Fruit fly (Drosophila melanogaster): ENCODE results near the gene Spn77Bc.
A peak's percentile ranks its signal among the peaks of the same experiment; 100 is the strongest.

Spn77Bc gene

DNA sequence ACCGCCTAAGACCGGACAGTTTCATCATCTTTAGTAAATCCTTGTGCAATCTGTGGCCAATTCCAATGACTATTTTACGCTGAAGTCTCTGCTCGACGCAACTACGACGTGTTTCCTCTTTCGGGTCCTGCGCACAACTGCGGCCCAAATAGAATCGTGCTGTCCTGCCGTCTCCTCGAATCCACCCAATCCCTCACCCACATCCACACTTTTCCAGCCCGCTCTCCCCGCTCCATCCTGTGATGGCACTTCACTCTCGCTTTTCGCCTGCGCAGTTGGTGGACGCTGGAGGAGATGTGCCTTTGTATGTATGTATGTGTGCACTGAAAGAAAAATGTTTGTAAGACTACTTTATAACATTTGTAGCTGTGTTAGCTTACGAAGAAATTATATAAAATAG lies 36.3 kb upstream of the Spn77Bc start, which contains the start of gene CG32225:
Gene CG32225, minus strand, starts transcription at position 142 of the 400 bp plus-strand sequence.
- TF ChIP-seq sv (GFP tag; optimal IDR thresholded peaks at IDR 0.05), result no peak
- no peak for TF ChIP-seq brk (GFP tag; optimal IDR thresholded peaks at IDR 0.05)
- no peak for TF ChIP-seq ey (GFP tag; optimal IDR thresholded peaks at IDR 0.05)
- no peak for TF ChIP-seq pan (optimal IDR thresholded peaks at IDR 0.05)
- TF ChIP-seq Jra (GFP tag; optimal IDR thresholded peaks at IDR 0.05), result no peak
- no peak for TF ChIP-seq Rel (GFP tag; optimal IDR thresholded peaks at IDR 0.05)
- TF ChIP-seq Rel (tag; optimal IDR thresholded peaks at IDR 0.05), result no peak
- TF ChIP-seq sage (GFP tag; optimal IDR thresholded peaks at IDR 0.05), result no peak
- TF ChIP-seq Dif (GFP tag; optimal IDR thresholded peaks at IDR 0.05; ENCODE audit: partially characterized antibody), result no peak
- TF ChIP-seq HLH106 (tag; optimal IDR thresholded peaks at IDR 0.05), result no peak
- TF ChIP-seq CrebA (GFP tag; optimal IDR thresholded peaks at IDR 0.05; ENCODE audit: borderline replicate concordance), result no peak
- TF ChIP-seq Vsx2 (GFP tag; optimal IDR thresholded peaks at IDR 0.05; ENCODE audit: partially characterized antibody), result no peak
- no peak for TF ChIP-seq tai (GFP tag; optimal IDR thresholded peaks at IDR 0.05)
- TF ChIP-seq N (GFP tag; optimal IDR thresholded peaks at IDR 0.05), result no peak
- TF ChIP-seq h (GFP tag; optimal IDR thresholded peaks at IDR 0.05), result no peak

DNA sequence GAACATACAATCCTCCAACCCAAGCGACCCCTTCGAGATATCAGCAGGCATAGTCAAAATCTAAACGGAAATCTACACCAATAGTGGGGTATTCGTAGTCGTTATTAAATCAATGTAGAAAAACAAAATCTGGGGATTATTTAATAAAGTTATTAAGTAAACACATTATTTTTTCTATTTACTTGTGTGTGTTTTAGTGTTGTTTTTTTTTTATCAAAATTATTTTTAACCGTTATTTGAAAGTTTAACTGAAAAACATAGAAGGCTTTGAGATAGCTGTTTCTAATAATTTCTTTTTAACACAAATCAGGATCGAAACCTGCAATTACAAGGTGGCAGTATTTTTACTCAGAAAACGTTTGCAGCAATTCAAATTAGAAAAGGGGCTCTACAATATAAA lies 33.1 kb upstream of the Spn77Bc start, which contains the start of gene polo:
Gene polo, plus strand, starts transcription at position 301 of the 400 bp plus-strand sequence.
- TF ChIP-seq Dfd (GFP tag; optimal IDR thresholded peaks at IDR 0.05), result no peak
- no peak for TF ChIP-seq Rel (GFP tag; optimal IDR thresholded peaks at IDR 0.05)
- no peak for TF ChIP-seq Rel (tag; optimal IDR thresholded peaks at IDR 0.05)
- no peak for TF ChIP-seq br (GFP tag; optimal IDR thresholded peaks at IDR 0.05)
- no peak for TF ChIP-seq jim (GFP tag; optimal IDR thresholded peaks at IDR 0.05)
- TF ChIP-seq foxo (GFP tag; optimal IDR thresholded peaks at IDR 0.05), result no peak
- TF ChIP-seq dl (GFP tag; optimal IDR thresholded peaks at IDR 0.05; ENCODE audit: insufficient read depth in 1 of 2, partially characterized antibody in 2 of 2), result no peak

DNA sequence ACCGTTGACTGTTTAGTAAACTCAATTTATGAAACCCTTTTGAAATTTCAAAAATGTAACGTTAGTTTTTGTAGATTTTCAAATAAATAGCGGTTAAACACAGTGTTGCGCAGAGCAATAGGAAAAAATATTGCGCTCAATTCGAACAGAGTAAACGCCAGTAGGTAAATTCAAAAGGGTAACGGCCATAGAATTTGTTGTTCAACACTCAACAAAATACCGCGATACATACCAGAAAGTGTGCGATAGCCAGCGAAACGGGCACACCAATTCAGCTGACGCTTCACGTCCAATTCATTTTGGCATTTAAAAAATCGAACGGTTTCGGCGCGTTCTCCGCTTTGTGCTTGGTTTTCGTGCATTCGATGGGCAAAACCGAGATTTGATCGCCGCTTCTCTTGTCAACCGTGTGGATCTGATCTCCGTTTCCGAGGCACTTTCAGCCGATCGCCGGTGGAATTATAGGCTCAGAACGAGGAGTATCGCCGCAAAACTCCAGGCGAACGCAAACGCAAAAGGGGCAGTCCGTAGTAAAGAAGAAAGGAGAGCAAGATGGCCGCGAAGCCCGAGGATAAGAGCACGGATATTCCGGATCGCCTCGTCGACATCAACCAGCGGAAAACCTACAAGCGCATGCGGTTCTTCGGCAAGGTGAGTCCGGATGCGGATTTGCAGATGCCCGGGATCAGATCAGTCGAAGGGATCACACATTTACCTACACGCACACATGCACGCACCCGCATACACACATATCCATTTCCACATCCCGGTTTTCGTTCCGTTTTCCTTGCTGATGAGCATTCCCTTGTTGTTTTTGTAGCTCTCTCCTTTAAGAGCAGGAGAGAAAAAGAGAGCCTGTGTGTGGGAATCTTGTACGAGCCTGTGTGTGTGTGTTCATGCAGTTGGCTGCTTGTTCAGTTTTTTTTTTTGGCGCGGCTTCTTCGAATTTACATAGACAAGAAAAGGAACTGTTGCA lies 32.4 kb upstream of the Spn77Bc start:
- TF ChIP-seq CG32264 (GFP tag; optimal IDR thresholded peaks at IDR 0.05) (no peak), CG9705 (GFP tag; optimal IDR thresholded peaks at IDR 0.05) (peak; percentile 18), Hr83 (GFP tag; optimal IDR thresholded peaks at IDR 0.05; ENCODE audit: poor library complexity, severe bottlenecking) (peak; percentile 38), N (GFP tag; optimal IDR thresholded peaks at IDR 0.05) (no peak), usp (GFP tag; optimal IDR thresholded peaks at IDR 0.05) (no peak), OdsH (GFP tag; optimal IDR thresholded peaks at IDR 0.05) (no peak), tai (GFP tag; optimal IDR thresholded peaks at IDR 0.05) (no peak), sv (GFP tag; optimal IDR thresholded peaks at IDR 0.05) (peak; percentile 43), rgr (GFP tag; optimal IDR thresholded peaks at IDR 0.05) (peak; percentile 66), brk (GFP tag; optimal IDR thresholded peaks at IDR 0.05) (no peak), GATAd (GFP tag; optimal IDR thresholded peaks at IDR 0.05) (no peak), Vsx2 (GFP tag; optimal IDR thresholded peaks at IDR 0.05; ENCODE audit: partially characterized antibody) (no peak), pan (optimal IDR thresholded peaks at IDR 0.05) (no peak), Jra (GFP tag; optimal IDR thresholded peaks at IDR 0.05) (no peak), Dfd (GFP tag; optimal IDR thresholded peaks at IDR 0.05) (no peak), Sp1 (GFP tag; optimal IDR thresholded peaks at IDR 0.05) (no peak), Rel (GFP tag; optimal IDR thresholded peaks at IDR 0.05) (no peak), Rel (tag; optimal IDR thresholded peaks at IDR 0.05) (peak; percentile 33), br (GFP tag; optimal IDR thresholded peaks at IDR 0.05) (no peak), Mio (GFP tag; optimal IDR thresholded peaks at IDR 0.05) (no peak), ey (GFP tag; optimal IDR thresholded peaks at IDR 0.05) (no peak), fru (GFP tag; optimal IDR thresholded peaks at IDR 0.05) (no peak), CrebA (GFP tag; optimal IDR thresholded peaks at IDR 0.05; ENCODE audit: borderline replicate concordance) (no peak), foxo (GFP tag; optimal IDR thresholded peaks at IDR 0.05) (peak in 1 of 2 experiments; percentile 53), HLH106 (tag; optimal IDR thresholded peaks at IDR 0.05) (peak; percentile 23), dsf (GFP tag; optimal IDR thresholded peaks at IDR 0.05; ENCODE audit: borderline replicate concordance) (no peak), h (GFP tag; optimal IDR thresholded peaks at IDR 0.05) (no peak), jim (GFP tag; optimal IDR thresholded peaks at IDR 0.05) (no peak), sage (GFP tag; optimal IDR thresholded peaks at IDR 0.05) (no peak), Hr78 (GFP tag; optimal IDR thresholded peaks at IDR 0.05) (no peak), Hnf4 (GFP tag; optimal IDR thresholded peaks at IDR 0.05) (peak; percentile 57), dmrt93B (GFP tag; optimal IDR thresholded peaks at IDR 0.05) (no peak), Dif (GFP tag; optimal IDR thresholded peaks at IDR 0.05; ENCODE audit: partially characterized antibody) (no peak), psq (GFP tag; optimal IDR thresholded peaks at IDR 0.05) (peak; percentile 54), Abd-B (GFP tag; optimal IDR thresholded peaks at IDR 0.05) (no peak), woc (GFP tag; optimal IDR thresholded peaks at IDR 0.05) (no peak), lola (GFP tag; optimal IDR thresholded peaks at IDR 0.05) (no peak), dl (GFP tag; optimal IDR thresholded peaks at IDR 0.05; ENCODE audit: insufficient read depth in 1 of 2, partially characterized antibody in 2 of 2) (peak in 1 of 2 experiments; percentile 19), Myc (optimal IDR thresholded peaks at IDR 0.05) (peak; percentile 39)

Data from whole organism, wandering third instar larva.